Fruit fly (Drosophila melanogaster) whole organism, embryonic: Measurements from ENCODE around the gene CG8042.

Source experiments
- Atf3 ChIP-seq: fragments of 200-800 bp; sonication (Bioruptor generic); optimal IDR thresholded peaks from 3 replicates; lab custom pipeline; 2016; ENCODE audit warnings: missing biosample characterization, missing genetic modification characterization
- CG10147 ChIP-seq: fragments of 200-800 bp; sonication (Bioruptor generic); optimal IDR thresholded peaks from 2 replicates; lab custom pipeline; 2019; ENCODE audit warnings: missing biosample characterization, mild to moderate bottlenecking, missing genetic modification characterization, moderate library complexity
- CG10431 ChIP-seq: fragments of 200-800 bp; sonication (Bioruptor generic); optimal IDR thresholded peaks from 3 replicates; lab custom pipeline; 2018; ENCODE audit warnings: missing biosample characterization, mild to moderate bottlenecking, missing genetic modification characterization
- CG12104 ChIP-seq: fragments of 200-800 bp; sonication (Bioruptor generic); optimal IDR thresholded peaks from 3 replicates; lab custom pipeline; 2016; ENCODE audit warnings: missing biosample characterization, missing genetic modification characterization
- CG1233 ChIP-seq: fragments of 200-800 bp; sonication (Bioruptor generic); optimal IDR thresholded peaks from 4 replicates; lab custom pipeline; 2018; ENCODE audit warnings: missing biosample characterization, mild to moderate bottlenecking, missing genetic modification characterization
- CG12659 ChIP-seq: fragments of 200-800 bp; sonication (Bioruptor generic); optimal IDR thresholded peaks from 3 replicates; lab custom pipeline; 2017; ENCODE audit warnings: mild to moderate bottlenecking, missing biosample characterization, missing genetic modification reagents, missing genetic modification characterization
- CG13287 ChIP-seq: fragments of 200-800 bp; sonication (Bioruptor generic); IDR thresholded peaks from 2 replicates; pipeline ENCODE4 v1.3.6; 2022; ENCODE audit warnings: missing biosample characterization, missing genetic modification characterization; ENCODE audit not compliant: partially characterized antibody
- CG13296 ChIP-seq: fragments of 200-800 bp; sonication (Bioruptor generic); optimal IDR thresholded peaks from 3 replicates; lab custom pipeline; 2018; ENCODE audit warnings: missing biosample characterization, mild to moderate bottlenecking, missing genetic modification characterization
- CG14667 ChIP-seq: fragments of 200-800 bp; sonication (Bioruptor generic); IDR thresholded peaks from 2 replicates; pipeline ENCODE4 v1.3.6; 2022; ENCODE audit warnings: missing biosample characterization, missing genetic modification characterization
- CG1529 ChIP-seq: fragments of 200-800 bp; sonication (Bioruptor generic); optimal IDR thresholded peaks from 3 replicates; lab custom pipeline; 2018; ENCODE audit warnings: missing biosample characterization, missing genetic modification characterization
- CG16815 ChIP-seq: fragments of 200-800 bp; sonication (Bioruptor generic); optimal IDR thresholded peaks from 3 replicates; lab custom pipeline; 2017; ENCODE audit warnings: missing biosample characterization, mild to moderate bottlenecking, missing genetic modification characterization
- CG18262 ChIP-seq: fragments of 200-800 bp; optimal IDR thresholded peaks from 3 replicates; lab custom pipeline; 2019; ENCODE audit warnings: missing biosample characterization, mild to moderate bottlenecking, missing genetic modification characterization, moderate library complexity
- CG2116 ChIP-seq: fragments of 200-800 bp; sonication (Bioruptor generic); optimal IDR thresholded peaks from 3 replicates; lab custom pipeline; 2018; ENCODE audit warnings: missing biosample characterization, mild to moderate bottlenecking, missing genetic modification characterization
- CG2129 ChIP-seq: fragments of 200-800 bp; sonication (Bioruptor generic); IDR thresholded peaks from 2 replicates; pipeline ENCODE4 v1.3.6; 2022; ENCODE audit warnings: missing biosample characterization, missing genetic modification characterization; ENCODE audit not compliant: partially characterized antibody
- CG3838 ChIP-seq: fragments of 200-800 bp; sonication (Bioruptor generic); optimal IDR thresholded peaks from 3 replicates; lab custom pipeline; 2016; ENCODE audit warnings: missing biosample characterization, missing genetic modification characterization
- CG4424 ChIP-seq: fragments of 200-800 bp; sonication (Bioruptor generic); optimal IDR thresholded peaks from 3 replicates; lab custom pipeline; 2016; ENCODE audit warnings: missing biosample characterization, missing genetic modification characterization
- CG6272 ChIP-seq: fragments of 200-800 bp; sonication (Bioruptor generic); IDR thresholded peaks from 2 replicates; pipeline ENCODE4 v1.3.6; 2022; ENCODE audit warnings: missing biosample characterization, missing genetic modification characterization
- CG9727 ChIP-seq: fragments of 200-800 bp; sonication (Bioruptor generic); optimal IDR thresholded peaks from 3 replicates; lab custom pipeline; 2017; ENCODE audit warnings: missing biosample characterization, mild to moderate bottlenecking, missing genetic modification characterization
- Drgx ChIP-seq: fragments of 200-800 bp; sonication (Bioruptor generic); IDR thresholded peaks from 2 replicates; pipeline ENCODE4 v1.3.6; 2022; ENCODE audit warnings: missing biosample characterization, missing genetic modification characterization
- Jarid2 ChIP-seq: fragments of 200-800 bp; sonication (Bioruptor generic); optimal IDR thresholded peaks from 3 replicates; lab custom pipeline; 2017; ENCODE audit warnings: mild to moderate bottlenecking, missing biosample characterization, missing genetic modification reagents, missing genetic modification characterization
- MBD-R2 ChIP-seq: fragments of 200-800 bp; sonication (Bioruptor generic); IDR thresholded peaks from 2 replicates; pipeline ENCODE4 v1.3.6; 2022; ENCODE audit warnings: missing biosample characterization, missing genetic modification characterization
- MESR4 ChIP-seq: fragments of 200-800 bp; sonication (Bioruptor generic); optimal IDR thresholded peaks from 2 replicates; lab custom pipeline; 2018; ENCODE audit warnings: missing biosample characterization, mild to moderate bottlenecking, missing genetic modification characterization, moderate library complexity
- MTF-1 ChIP-seq: fragments of 200-800 bp; sonication (Bioruptor generic); optimal IDR thresholded peaks from 2 replicates; lab custom pipeline; 2018; ENCODE audit warnings: missing biosample characterization, mild to moderate bottlenecking, missing genetic modification characterization, borderline replicate concordance
- NfI ChIP-seq: fragments of 200-800 bp; sonication (Bioruptor generic); optimal IDR thresholded peaks from 3 replicates; lab custom pipeline; 2018; ENCODE audit warnings: missing biosample characterization, mild to moderate bottlenecking, missing genetic modification characterization, moderate library complexity
- Opbp ChIP-seq: fragments of 200-800 bp; sonication (Bioruptor generic); IDR thresholded peaks from 3 replicates; pipeline ENCODE4 v1.3.6; 2022; ENCODE audit warnings: missing biosample characterization, missing genetic modification characterization; ENCODE audit not compliant: partially characterized antibody
- Pdp1 ChIP-seq, 2 experiments: fragments of 200-800 bp; sonication (Bioruptor generic); optimal IDR thresholded peaks; 3 replicates each; lab custom pipeline; 2016; ENCODE audit warnings: missing biosample characterization in 2 of 2, missing genetic modification characterization in 2 of 2, mild to moderate bottlenecking in 1 of 2, moderate library complexity in 1 of 2
- Ravus ChIP-seq: fragments of 200-800 bp; sonication (Bioruptor generic); IDR thresholded peaks from 2 replicates; pipeline ENCODE4 v1.3.6; 2022; ENCODE audit warnings: missing biosample characterization, missing genetic modification characterization
- Six4 ChIP-seq: fragments of 200-800 bp; sonication (Bioruptor generic); optimal IDR thresholded peaks from 2 replicates; lab custom pipeline; 2016; ENCODE audit warnings: missing biosample characterization, missing genetic modification characterization
- Sox102F ChIP-seq: fragments of 200-800 bp; sonication (Bioruptor generic); optimal IDR thresholded peaks from 2 replicates; lab custom pipeline; 2018; ENCODE audit warnings: missing biosample characterization, mild to moderate bottlenecking, missing genetic modification characterization, moderate library complexity
- Spps ChIP-seq: fragments of 200-800 bp; sonication (Bioruptor generic); optimal IDR thresholded peaks from 2 replicates; lab custom pipeline; 2018; ENCODE audit warnings: missing biosample characterization, mild to moderate bottlenecking, missing genetic modification characterization
- Sry-δ ChIP-seq: fragments of 200-800 bp; sonication (Bioruptor generic); optimal IDR thresholded peaks from 2 replicates; lab custom pipeline; 2016; ENCODE audit warnings: missing biosample characterization, missing genetic modification characterization
- YL-1 ChIP-seq: fragments of 200-800 bp; sonication (Bioruptor generic); optimal IDR thresholded peaks from 3 replicates; lab custom pipeline; 2017; ENCODE audit warnings: missing biosample characterization, mild to moderate bottlenecking, missing genetic modification characterization
- bowl ChIP-seq: fragments of 200-800 bp; sonication (Bioruptor generic); IDR thresholded peaks from 2 replicates; pipeline ENCODE4 v1.3.6; 2022; ENCODE audit warnings: missing biosample characterization, missing genetic modification characterization
- bsh ChIP-seq, 2 experiments: fragments of 200-800 bp; sonication (Bioruptor generic); optimal IDR thresholded peaks; 2 replicates each; lab custom pipeline; 2017 to 2018; ENCODE audit warnings: mild to moderate bottlenecking in 2 of 2, missing biosample characterization in 2 of 2, missing genetic modification characterization in 2 of 2, moderate library complexity in 1 of 2
- chinmo ChIP-seq: fragments of 200-800 bp; sonication (Bioruptor generic); IDR thresholded peaks from 4 replicates; pipeline ENCODE4 v1.3.6; 2022; ENCODE audit warnings: missing biosample characterization, missing genetic modification characterization; ENCODE audit not compliant: partially characterized antibody
- croc ChIP-seq: fragments of 200-800 bp; sonication (Bioruptor generic); conservative IDR thresholded peaks from 3 replicates; pipeline ENCODE4 v1.3.6; 2022; ENCODE audit warnings: missing biosample characterization, missing genetic modification characterization
- ewg ChIP-seq: fragments of 200-800 bp; sonication (Bioruptor generic); optimal IDR thresholded peaks from 3 replicates; lab custom pipeline; 2017; ENCODE audit warnings: mild to moderate bottlenecking, missing biosample characterization, missing genetic modification reagents, missing genetic modification characterization
- fu2 ChIP-seq: fragments of 200-800 bp; sonication (Bioruptor generic); optimal IDR thresholded peaks from 2 replicates; lab custom pipeline; 2016; ENCODE audit warnings: missing biosample characterization, missing genetic modification characterization
- gsb ChIP-seq: fragments of 200-800 bp; sonication (Bioruptor generic); IDR thresholded peaks from 2 replicates; pipeline ENCODE4 v1.3.6; 2022; ENCODE audit warnings: missing biosample characterization, missing genetic modification characterization
- gt ChIP-seq: fragments of 200-800 bp; sonication (Bioruptor generic); IDR thresholded peaks from 2 replicates; pipeline ENCODE4 v1.3.6; 2022; ENCODE audit warnings: missing biosample characterization, missing genetic modification characterization
- jumu ChIP-seq: fragments of 200-800 bp; sonication (Bioruptor generic); optimal IDR thresholded peaks from 3 replicates; lab custom pipeline; 2016; ENCODE audit warnings: missing biosample characterization, missing genetic modification characterization
- klu ChIP-seq: fragments of 200-800 bp; sonication (Bioruptor generic); IDR thresholded peaks from 2 replicates; pipeline ENCODE4 v1.3.6; 2022; ENCODE audit warnings: missing biosample characterization, missing genetic modification characterization
- lab ChIP-seq: fragments of 200-800 bp; sonication (Bioruptor generic); optimal IDR thresholded peaks from 3 replicates; lab custom pipeline; 2017; ENCODE audit warnings: missing biosample characterization, missing genetic modification characterization, mild to moderate bottlenecking, moderate library complexity, missing genetic modification reagents
- lilli ChIP-seq: fragments of 200-800 bp; sonication (Bioruptor generic); optimal IDR thresholded peaks from 3 replicates; lab custom pipeline; 2016; ENCODE audit warnings: missing biosample characterization, missing genetic modification characterization
- mld ChIP-seq: fragments of 200-800 bp; sonication (Bioruptor generic); IDR thresholded peaks from 3 replicates; pipeline ENCODE4 v1.3.6; 2022; ENCODE audit warnings: missing biosample characterization, missing genetic modification characterization; ENCODE audit not compliant: partially characterized antibody
- org-1 ChIP-seq: fragments of 200-800 bp; sonication (Bioruptor generic); optimal IDR thresholded peaks from 2 replicates; lab custom pipeline; 2017; ENCODE audit warnings: missing biosample characterization, missing genetic modification characterization
- sd ChIP-seq: fragments of 200-800 bp; sonication (Bioruptor generic); optimal IDR thresholded peaks from 3 replicates; lab custom pipeline; 2018; ENCODE audit warnings: missing biosample characterization, mild to moderate bottlenecking, missing genetic modification characterization, moderate library complexity
- sqz ChIP-seq: fragments of 200-800 bp; sonication (Bioruptor generic); optimal IDR thresholded peaks from 3 replicates; lab custom pipeline; 2018; ENCODE audit warnings: missing biosample characterization, mild to moderate bottlenecking, missing genetic modification characterization
- sug ChIP-seq: fragments of 200-800 bp; optimal IDR thresholded peaks from 2 replicates; lab custom pipeline; 2019; ENCODE audit warnings: missing biosample characterization, mild to moderate bottlenecking, missing genetic modification characterization, moderate library complexity
- zen2 ChIP-seq: fragments of 200-800 bp; sonication (Bioruptor generic); IDR thresholded peaks from 3 replicates; pipeline ENCODE4 v1.3.6; 2022; ENCODE audit warnings: missing biosample characterization, missing genetic modification characterization; ENCODE audit not compliant: partially characterized antibody

The CG8042 gene

dm6 chr3L:7970442-7970841 lies 4.3 kb downstream of the CG8042 start, which contains the start of gene RNaseX25 (continued):
- TF ChIP-seq klu (no peak), sug (tag; lab: Kevin White, UChicago) (no peak), Jarid2 (GFP tag; lab: Kevin White, UChicago) (no peak), Spps (tag; lab: Kevin White, UChicago) (no peak), CG1233 (GFP tag; lab: Kevin White, UChicago) (no peak), Sry-δ (GFP tag; lab: Kevin White, UChicago) (peak; percentile 58), chinmo (GFP tag; lab: Robert Waterston, UW) (peak; percentile 94), CG9727 (GFP tag; lab: Kevin White, UChicago) (no peak), Drgx (GFP tag; lab: Robert Waterston, UW) (no peak), Six4 (GFP tag; lab: Kevin White, UChicago) (no peak), mld (GFP tag; lab: Robert Waterston, UW) (peak; percentile 90), bsh (GFP tag; optimal IDR thresholded peaks at IDR 0.05; lab: Kevin White, UChicago) (no peak), CG1529 (GFP tag; lab: Kevin White, UChicago) (no peak), CG3838 (GFP tag; lab: Kevin White, UChicago) (no peak), NfI (GFP tag; lab: Kevin White, UChicago) (no peak), gt (GFP tag; lab: Robert Waterston, UW) (no peak), sd (tag; lab: Kevin White, UChicago) (no peak), croc (GFP tag; lab: Robert Waterston, UW) (no peak), MTF-1 (GFP tag; lab: Kevin White, UChicago) (no peak), ewg (no peak), MBD-R2 (GFP tag; lab: Robert Waterston, UW) (0 out of 2 replicates have a peak, but pooled peaks have one; percentile 38), CG13287 (GFP tag; lab: Robert Waterston, UW) (peak; percentile 98), lab (GFP tag; lab: Kevin White, UChicago) (no peak), CG6272 (GFP tag; lab: Robert Waterston, UW) (no peak), CG18262 (no peak), CG16815 (GFP tag; lab: Kevin White, UChicago) (no peak), YL-1 (GFP tag; lab: Kevin White, UChicago) (peak; percentile 47), Ravus (GFP tag; lab: Robert Waterston, UW) (no peak), gsb (GFP tag; lab: Robert Waterston, UW) (no peak), CG2129 (peak; percentile 86), MESR4 (GFP tag; lab: Kevin White, UChicago) (peak; percentile 79), CG10147 (GFP tag; lab: Kevin White, UChicago) (no peak), lilli (GFP tag; lab: Kevin White, UChicago) (no peak), Opbp (GFP tag; lab: Robert Waterston, UW) (peak; percentile 92), Atf3 (GFP tag; lab: Kevin White, UChicago) (no peak), CG12104 (GFP tag; lab: Kevin White, UChicago) (no peak), bowl (GFP tag; lab: Robert Waterston, UW) (no peak), fu2 (no peak), zen2 (GFP tag; lab: Robert Waterston, UW) (peak; percentile 98), org-1 (GFP tag; lab: Kevin White, UChicago) (no peak), CG10431 (GFP tag; lab: Kevin White, UChicago) (no peak), Pdp1 (GFP tag; optimal IDR thresholded peaks at IDR 0.05; lab: Kevin White, UChicago) (peak in 1 of 2 experiments; percentile 46), CG14667 (GFP tag; lab: Robert Waterston, UW) (no peak), CG4424 (GFP tag; lab: Kevin White, UChicago) (no peak), CG12659 (GFP tag; lab: Kevin White, UChicago) (peak; percentile 48), Sox102F (no peak), jumu (GFP tag; lab: Kevin White, UChicago) (no peak), CG13296 (no peak), CG2116 (GFP tag; lab: Kevin White, UChicago) (peak; percentile 41), sqz (GFP tag; lab: Kevin White, UChicago) (no peak)
